Worm (Caenorhabditis elegans) whole organism, young adult: Measurements from ENCODE around the gene C42C1.19.

ENCODE experiments used
- B0035.1 ChIP-seq: sonication (generic microtip); optimal IDR thresholded peaks from 2 replicates; lab custom pipeline; 2016; ENCODE audit warnings: missing genetic modification characterization, mild to moderate bottlenecking, missing compliant biosample characterization, missing genotype, missing genetic modification reagents
- C06A6.2 ChIP-seq: fragments of 200-800 bp; sonication (Bioruptor generic); conservative IDR thresholded peaks from 2 replicates; pipeline ENCODE4 v1.3.6; 2022; ENCODE audit warnings: missing genetic modification characterization, missing compliant biosample characterization
- C17E4.6 ChIP-seq: fragments of 200-800 bp; sonication (Bioruptor generic); IDR thresholded peaks from 2 replicates; pipeline ENCODE4 v1.3.6; 2022; ENCODE audit warnings: missing genetic modification reagents, missing genetic modification characterization, missing compliant biosample characterization
- F37B4.10 ChIP-seq: fragments of 200-800 bp; sonication (Bioruptor generic); IDR thresholded peaks from 2 replicates; pipeline ENCODE4 v1.3.6; 2022; ENCODE audit warnings: missing genetic modification characterization, missing compliant biosample characterization
- F52B5.7 ChIP-seq: sonication (generic microtip); optimal IDR thresholded peaks from 2 replicates; lab custom pipeline; 2016; ENCODE audit warnings: mild to moderate bottlenecking, missing genetic modification characterization, missing compliant biosample characterization
- F55B11.4 ChIP-seq: sonication (generic microtip); optimal IDR thresholded peaks from 2 replicates; lab custom pipeline; 2016; ENCODE audit warnings: missing compliant biosample characterization, missing genetic modification characterization, borderline replicate concordance; ENCODE audit not compliant: insufficient read depth
- F57C9.4 ChIP-seq: sonication (generic microtip); optimal IDR thresholded peaks from 2 replicates; lab custom pipeline; 2017; ENCODE audit warnings: mild to moderate bottlenecking, missing genetic modification characterization, missing compliant biosample characterization
- T26A5.8 ChIP-seq: sonication (generic microtip); optimal IDR thresholded peaks from 2 replicates; lab custom pipeline; 2016; ENCODE audit warnings: missing genetic modification characterization, missing compliant biosample characterization
- Y53F4B.3 ChIP-seq: fragments of 200-800 bp; sonication (Bioruptor generic); IDR thresholded peaks from 2 replicates; pipeline ENCODE4 v1.3.6; 2022; ENCODE audit warnings: missing genetic modification reagents, missing genetic modification characterization, missing compliant biosample characterization
- Y79H2A.3 ChIP-seq: fragments of 200-800 bp; sonication (Bioruptor generic); conservative IDR thresholded peaks from 2 replicates; pipeline ENCODE4 v1.3.6; 2022; ENCODE audit warnings: missing genetic modification reagents, missing genetic modification characterization, missing compliant biosample characterization
- ZK185.1 ChIP-seq: sonication (generic microtip); optimal IDR thresholded peaks from 2 replicates; lab custom pipeline; 2016; ENCODE audit warnings: mild to moderate bottlenecking, missing genetic modification characterization, missing compliant biosample characterization; ENCODE audit not compliant: poor library complexity, severe bottlenecking
- akir-1 ChIP-seq: fragments of 200-800 bp; sonication (Bioruptor generic); optimal IDR thresholded peaks from 2 replicates; lab custom pipeline; 2018; ENCODE audit warnings: mild to moderate bottlenecking, missing genetic modification characterization, moderate library complexity, missing compliant biosample characterization
- aptf-2 ChIP-seq: fragments of 200-800 bp; sonication (Bioruptor generic); conservative IDR thresholded peaks from 2 replicates; pipeline ENCODE4 v1.3.6; 2022; ENCODE audit warnings: missing genetic modification reagents, missing genetic modification characterization, missing compliant biosample characterization
- attf-3 ChIP-seq: fragments of 200-800 bp; sonication (Bioruptor generic); conservative IDR thresholded peaks from 2 replicates; pipeline ENCODE4 v1.3.6; 2022; ENCODE audit warnings: missing genetic modification reagents, missing genetic modification characterization, missing compliant biosample characterization
- cebp-2 ChIP-seq: fragments of 200-800 bp; sonication (Bioruptor generic); IDR thresholded peaks from 2 replicates; pipeline ENCODE4 v1.3.6; 2022; ENCODE audit warnings: missing genetic modification characterization, missing compliant biosample characterization
- ceh-79 ChIP-seq: sonication (generic microtip); optimal IDR thresholded peaks from 2 replicates; lab custom pipeline; 2017; ENCODE audit warnings: mild to moderate bottlenecking, missing genetic modification characterization, missing compliant biosample characterization
- dpl-1 ChIP-seq: fragments of 150-350 bp; optimal IDR thresholded peaks from 2 replicates; lab custom pipeline; 2014; ENCODE audit warnings: missing biosample characterization, missing genetic modification reagents, missing genetic modification characterization
- efl-1 ChIP-seq: fragments of 150-350 bp; optimal IDR thresholded peaks from 2 replicates; lab custom pipeline; 2014; ENCODE audit warnings: missing biosample characterization, missing genetic modification reagents, missing genetic modification characterization
- fkh-3 ChIP-seq: sonication (generic microtip); optimal IDR thresholded peaks from 2 replicates; lab custom pipeline; 2016; ENCODE audit warnings: mild to moderate bottlenecking, missing genetic modification characterization, missing compliant biosample characterization
- him-1 ChIP-seq: sonication (generic microtip); optimal IDR thresholded peaks from 2 replicates; lab custom pipeline; 2016; ENCODE audit warnings: missing genotype, missing genetic modification reagents, missing genetic modification characterization, missing compliant biosample characterization
- hlh-12 ChIP-seq: sonication (generic microtip); optimal IDR thresholded peaks from 2 replicates; lab custom pipeline; 2016; ENCODE audit warnings: missing genetic modification characterization, missing compliant biosample characterization
- hmg-1.2 ChIP-seq: fragments of 200-800 bp; sonication (Bioruptor generic); IDR thresholded peaks from 2 replicates; pipeline ENCODE4 v1.3.6; 2022; ENCODE audit warnings: missing genetic modification reagents, missing genetic modification characterization, missing compliant biosample characterization
- let-607 ChIP-seq, 2 experiments: fragments of 200-800 bp in 1 of 2; sonication (Bioruptor generic) in 1 of 2; sonication (generic microtip) in 1 of 2; optimal IDR thresholded peaks; 2 replicates each; lab custom pipeline; 2016 to 2018; ENCODE audit warnings: mild to moderate bottlenecking in 2 of 2, missing compliant biosample characterization in 2 of 2, missing genetic modification characterization in 2 of 2, moderate library complexity in 2 of 2, missing genotype in 1 of 2
- lin-35 ChIP-seq, 3 experiments: fragments of 150-350 bp in 2 of 3; sonication (generic microtip) in 1 of 3; optimal IDR thresholded peaks; 2 replicates each; lab custom pipeline; 2014 to 2018; ENCODE audit warnings: missing biosample characterization in 3 of 3, missing genetic modification characterization in 3 of 3, missing genetic modification reagents in 3 of 3
- madf-3 ChIP-seq: fragments of 200-800 bp; sonication (Bioruptor generic); IDR thresholded peaks from 2 replicates; pipeline ENCODE4 v1.3.6; 2022; ENCODE audit warnings: missing genetic modification reagents, missing genetic modification characterization, missing compliant biosample characterization
- mel-28 ChIP-seq: sonication (generic microtip); optimal IDR thresholded peaks from 2 replicates; lab custom pipeline; 2016; ENCODE audit warnings: borderline replicate concordance, mild to moderate bottlenecking, missing genetic modification characterization, missing compliant biosample characterization
- mxl-1 ChIP-seq: sonication (generic microtip); optimal IDR thresholded peaks from 2 replicates; lab custom pipeline; 2016; ENCODE audit warnings: missing genetic modification characterization, missing compliant biosample characterization
- nfyb-1 ChIP-seq: fragments of 200-800 bp; sonication (Bioruptor generic); IDR thresholded peaks from 2 replicates; pipeline ENCODE4 v1.3.6; 2022; ENCODE audit warnings: missing genetic modification reagents, missing genetic modification characterization, missing compliant biosample characterization
- nhr-120 ChIP-seq: fragments of 200-800 bp; sonication (Bioruptor generic); IDR thresholded peaks from 2 replicates; pipeline ENCODE4 v1.3.6; 2022; ENCODE audit warnings: missing genetic modification characterization, missing compliant biosample characterization
- nhr-80 ChIP-seq: sonication (generic microtip); optimal IDR thresholded peaks from 2 replicates; lab custom pipeline; 2016; ENCODE audit warnings: missing genetic modification characterization, missing compliant biosample characterization
- nhr-90 ChIP-seq: sonication (generic microtip); optimal IDR thresholded peaks from 2 replicates; lab custom pipeline; 2016; ENCODE audit warnings: missing genotype, mild to moderate bottlenecking, missing genetic modification characterization, missing compliant biosample characterization
- rcor-1 ChIP-seq: fragments of 200-800 bp; sonication (Bioruptor generic); IDR thresholded peaks from 2 replicates; pipeline ENCODE4 v1.3.6; 2022; ENCODE audit warnings: missing genetic modification reagents, missing genetic modification characterization, missing compliant biosample characterization
- repo-1 ChIP-seq: sonication (generic microtip); optimal IDR thresholded peaks from 2 replicates; lab custom pipeline; 2017; ENCODE audit warnings: mild to moderate bottlenecking, missing genetic modification characterization, missing compliant biosample characterization
- rpc-1 ChIP-seq, 2 experiments: fragments of 150-350 bp in 1 of 2; sonication (generic microtip) in 1 of 2; optimal IDR thresholded peaks; 2 replicates each; lab custom pipeline; 2014 to 2018; ENCODE audit warnings: missing biosample characterization in 1 of 2, missing genetic modification characterization in 1 of 2, missing genetic modification reagents in 1 of 2, missing genotype in 1 of 2
- sdz-38 ChIP-seq: sonication (generic microtip); optimal IDR thresholded peaks from 2 replicates; lab custom pipeline; 2016; ENCODE audit warnings: missing genotype, missing genetic modification characterization, missing compliant biosample characterization
- somi-1 ChIP-seq: fragments of 200-800 bp; sonication (Bioruptor generic); optimal IDR thresholded peaks from 2 replicates; lab custom pipeline; 2018; ENCODE audit warnings: mild to moderate bottlenecking, missing genetic modification characterization, missing compliant biosample characterization
- unc-62 ChIP-seq: fragments of 150-350 bp; optimal IDR thresholded peaks from 2 replicates; lab custom pipeline; 2014; ENCODE audit warnings: missing biosample characterization, missing genetic modification reagents, missing genetic modification characterization
- ztf-25 ChIP-seq: fragments of 200-800 bp; sonication (Bioruptor generic); IDR thresholded peaks from 2 replicates; pipeline ENCODE4 v1.3.6; 2022; ENCODE audit warnings: missing genetic modification reagents, missing genetic modification characterization, missing compliant biosample characterization

C42C1.19 gene

DNA sequence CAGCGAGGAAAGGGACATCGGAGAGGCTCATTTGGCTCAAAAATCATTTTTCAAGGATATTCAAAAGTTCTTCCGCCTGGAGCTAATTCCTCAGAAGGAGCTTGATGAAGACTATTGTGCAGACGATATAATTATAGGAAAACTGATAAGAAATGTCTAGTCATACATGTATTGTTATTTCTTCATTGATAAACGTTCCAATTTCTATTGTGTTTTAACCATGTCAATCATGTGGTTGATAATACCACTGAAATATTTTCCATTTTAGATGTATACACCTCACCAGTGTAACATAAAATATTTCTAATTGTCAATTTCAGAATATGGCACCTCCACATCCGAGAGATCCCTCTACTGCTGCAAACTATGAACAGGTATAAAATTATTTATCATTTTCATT is 3.2 kb upstream of the C42C1.19 start, which contains the start of gene ltah-1.1:
TSS of gene ltah-1.1 (plus strand) at position 283 of the 400 bp plus-strand sequence.
- TF ChIP-seq nhr-80 (tag; lab: Kevin White, UChicago) (peak; percentile 55), him-1 (tag; lab: Kevin White, UChicago) (no peak), akir-1 (GFP tag; lab: Kevin White, UChicago) (no peak), fkh-3 (no peak), let-607 (tag; optimal IDR thresholded peaks at IDR 0.05; lab: Kevin White, UChicago) (peak; percentile 2 to 23), mel-28 (tag; lab: Kevin White, UChicago) (no peak)

DNA sequence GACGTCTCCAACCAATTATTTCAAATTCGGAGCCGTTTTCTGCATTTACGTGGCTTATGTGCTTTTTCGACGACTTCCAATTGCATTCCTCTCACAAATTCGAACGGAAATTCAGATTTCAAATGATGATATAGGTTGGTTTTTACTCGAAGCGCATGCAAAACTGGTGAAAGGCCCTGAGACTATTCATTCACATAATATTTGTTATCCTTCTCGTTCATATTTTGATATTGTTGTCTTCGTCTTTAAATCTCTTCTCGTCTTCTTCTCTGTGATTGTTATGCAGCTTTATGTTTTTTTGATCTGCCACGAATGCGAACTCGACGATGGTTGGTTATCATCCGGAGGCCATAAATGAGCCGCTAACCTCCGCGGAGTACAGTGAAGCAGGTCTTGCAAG is 334 bp downstream of the C42C1.19 start, which contains the start of gene hpo-12:
TSS of gene hpo-12 (plus strand) at position 301 of the 400 bp plus-strand sequence.
- TF ChIP-seq unc-62 (GFP tag; lab: Kevin White, UChicago) (no peak), F37B4.10 (GFP tag; lab: Robert Waterston, UW) (no peak), Y79H2A.3 (no peak), Y53F4B.3 (no peak), rcor-1 (GFP tag; lab: Robert Waterston, UW) (no peak), attf-3 (no peak), dpl-1 (GFP tag; lab: Kevin White, UChicago) (no peak), aptf-2 (GFP tag; lab: Robert Waterston, UW) (no peak), him-1 (tag; lab: Kevin White, UChicago) (no peak), hmg-1.2 (GFP tag; lab: Robert Waterston, UW) (no peak)
- TF ChIP-seq, all 124 proteins: peak for 0

DNA sequence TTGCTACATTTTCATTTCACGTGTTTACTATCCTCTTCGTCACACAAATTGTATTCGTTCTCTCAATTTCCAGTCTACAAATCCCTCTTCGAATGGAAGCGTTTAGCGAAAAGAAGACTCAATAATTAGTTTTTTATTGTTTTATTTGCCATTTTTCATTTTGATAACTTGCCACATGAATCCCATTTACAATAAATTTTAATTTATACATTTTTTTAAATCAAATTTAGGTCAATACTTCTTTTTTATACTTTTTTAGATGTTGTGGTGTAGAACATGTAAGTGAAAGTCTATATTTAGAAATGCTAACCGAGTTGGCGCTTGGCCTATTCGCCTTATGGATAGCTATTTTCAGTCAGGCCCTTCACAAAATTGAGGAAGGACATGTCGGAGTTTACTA is 5.1 kb downstream of the C42C1.19 start, which contains the start of gene erl-1:
TSS of gene erl-1 (plus strand) at position 301 of the 400 bp plus-strand sequence.
- TF ChIP-seq nhr-120 (no peak), F52B5.7 (tag; lab: Kevin White, UChicago) (no peak), nhr-90 (tag; lab: Kevin White, UChicago) (no peak), lin-35 (GFP tag; optimal IDR thresholded peaks at IDR 0.05; lab: Kevin White, UChicago) (no peak)
- TF ChIP-seq, all 124 proteins: peak for 0

DNA sequence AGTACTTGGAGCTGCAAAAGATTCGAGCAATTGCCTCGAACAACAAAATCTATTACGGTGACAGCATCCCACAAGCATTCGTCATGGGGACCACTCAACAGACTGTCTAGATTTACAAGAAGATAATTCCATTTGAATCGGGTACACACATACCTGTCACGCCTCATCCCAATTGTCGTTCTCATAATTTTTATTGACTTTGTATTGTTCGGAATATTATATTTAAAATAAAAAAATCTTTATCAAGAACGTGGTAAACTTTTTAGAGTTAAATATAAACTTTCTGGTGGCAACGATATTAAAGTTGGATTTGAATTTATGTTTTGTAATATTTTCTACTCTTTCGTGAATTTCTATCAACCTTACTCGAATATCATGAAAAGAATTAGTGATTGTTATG is 6.6 kb downstream of the C42C1.19 start, which contains the start of gene C42C1.9:
TSS of gene C42C1.9 (plus strand) at position 301 of the 400 bp plus-strand sequence.
- TF ChIP-seq C17E4.6 (GFP tag; lab: Robert Waterston, UW) (no peak), rpc-1 (optimal IDR thresholded peaks at IDR 0.05; lab: Kevin White, UChicago) (no peak), rpc-1 (tag; optimal IDR thresholded peaks at IDR 0.05; lab: Kevin White, UChicago) (no peak), sdz-38 (no peak), C06A6.2 (no peak), somi-1 (no peak), madf-3 (GFP tag; lab: Robert Waterston, UW) (no peak), efl-1 (GFP tag; lab: Kevin White, UChicago) (no peak), T26A5.8 (tag; lab: Kevin White, UChicago) (no peak), hlh-12 (tag; lab: Kevin White, UChicago) (no peak), B0035.1 (tag; lab: Kevin White, UChicago) (no peak), ZK185.1 (tag; lab: Kevin White, UChicago) (no peak)

DNA sequence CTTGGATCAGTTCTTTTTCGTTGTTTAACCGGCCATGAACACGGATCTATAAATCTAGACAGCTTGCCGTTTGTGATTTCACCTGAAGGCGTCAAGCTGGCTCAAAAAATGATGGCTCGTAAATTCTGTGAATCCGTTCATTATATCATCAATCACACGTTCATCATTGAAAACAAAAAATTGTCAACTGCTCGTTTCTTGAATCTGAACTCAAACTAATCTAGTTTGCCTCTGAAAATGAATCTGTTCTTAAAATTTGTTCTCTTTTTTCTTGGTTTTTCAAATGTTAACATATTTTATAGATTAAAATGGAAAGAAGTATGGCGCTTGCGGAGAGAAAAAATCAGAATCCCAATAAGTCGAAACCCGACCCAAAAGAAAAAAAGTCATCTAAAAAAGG is 8.2 kb downstream of the C42C1.19 start, which contains the start of gene C42C1.8:
TSS of gene C42C1.8 (plus strand) at position 301 of the 400 bp plus-strand sequence.
- TF ChIP-seq F55B11.4 (tag; lab: Kevin White, UChicago) (no peak), repo-1 (tag; lab: Kevin White, UChicago) (no peak), F57C9.4 (tag; lab: Kevin White, UChicago) (no peak), cebp-2 (GFP tag; lab: Robert Waterston, UW) (no peak), ceh-79 (tag; lab: Kevin White, UChicago) (no peak), C17E4.6 (GFP tag; lab: Robert Waterston, UW) (no peak), mxl-1 (tag; lab: Kevin White, UChicago) (no peak), F52B5.7 (tag; lab: Kevin White, UChicago) (no peak), madf-3 (GFP tag; lab: Robert Waterston, UW) (no peak), nhr-90 (tag; lab: Kevin White, UChicago) (no peak), nfyb-1 (GFP tag; lab: Robert Waterston, UW) (no peak), ztf-25 (GFP tag; lab: Robert Waterston, UW) (no peak)
